Worm (Caenorhabditis elegans): ENCODE data around the gene sec-15.
A peak's percentile ranks its signal among the peaks of the same experiment; 100 is the strongest.

The sec-15 gene

DNA sequence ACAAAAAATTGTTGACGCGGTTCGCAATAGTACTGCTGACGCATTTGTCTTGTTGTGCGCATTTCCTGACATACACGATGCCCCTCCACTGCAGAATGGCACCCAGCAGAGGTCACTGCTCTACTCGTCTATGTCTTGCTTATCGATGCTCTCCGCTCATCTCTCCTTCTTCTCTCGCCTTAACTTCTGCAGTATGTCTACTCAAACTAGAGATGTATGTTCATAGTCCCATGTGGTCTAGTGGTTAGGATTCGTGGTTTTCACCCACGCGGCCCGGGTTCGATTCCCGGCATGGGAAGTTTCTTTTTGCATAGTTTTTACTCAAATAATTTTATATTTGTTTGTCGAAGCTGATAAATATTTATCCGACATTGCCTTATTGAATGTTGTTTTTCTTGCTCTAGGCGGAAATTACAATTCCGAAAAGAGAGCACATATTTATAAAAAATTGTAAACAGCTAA is 403 bp upstream of the sec-15 start, which contains the start of gene C28G1.2 (continued):
- TF ChIP-seq nhr-25 (tag; optimal IDR thresholded peaks at IDR 0.05; ENCODE audit: borderline replicate concordance, insufficient read depth) (peak; percentile 79), zfp-2 (tag; optimal IDR thresholded peaks at IDR 0.05) (peak; percentile 82), nhr-237 (tag; optimal IDR thresholded peaks at IDR 0.05) (no peak), nhr-6 (tag; optimal IDR thresholded peaks at IDR 0.05) (peak; percentile 80), madf-9 (GFP tag; conservative IDR thresholded peaks at IDR 0.05) (peak; percentile 94), pqm-1 (tag; optimal IDR thresholded peaks at IDR 0.05) (no peak), ctbp-1 (GFP tag; IDR thresholded peaks at IDR 0.05) (peak; percentile 94), nhr-11 (tag; optimal IDR thresholded peaks at IDR 0.05) (peak; percentile 79), hmg-1.1 (GFP tag; IDR thresholded peaks at IDR 0.05) (peak; percentile 99), ceh-44 (GFP tag; IDR thresholded peaks at IDR 0.05) (peak; percentile 94), spr-3 (GFP tag; optimal IDR thresholded peaks at IDR 0.05) (peak; percentile 87), Y75B8A.6 (GFP tag; IDR thresholded peaks at IDR 0.05) (peak; percentile 95; the same call in 1 of the 2 replicates), hlh-11 (tag; optimal IDR thresholded peaks at IDR 0.05) (peak; percentile 88), daf-16 (GFP tag; optimal IDR thresholded peaks at IDR 0.05) (peak; percentile 85 to 95), daf-16 (tag; optimal IDR thresholded peaks at IDR 0.05) (peak; percentile 81), saeg-2 (GFP tag; IDR thresholded peaks at IDR 0.05) (peak; percentile 87), ztf-11 (tag; optimal IDR thresholded peaks at IDR 0.05) (no peak), unc-39 (tag; optimal IDR thresholded peaks at IDR 0.05) (no peak), mxl-2 (GFP tag; conservative IDR thresholded peaks at IDR 0.05) (peak; percentile 86), zip-11 (GFP tag; IDR thresholded peaks at IDR 0.05) (0 out of 2 replicates have a peak, but pooled peaks have one; percentile 78), zfp-3 (GFP tag; conservative IDR thresholded peaks at IDR 0.05) (peak; percentile 88), ceh-82 (tag; optimal IDR thresholded peaks at IDR 0.05) (peak; percentile 14), lsy-2 (tag; optimal IDR thresholded peaks at IDR 0.05) (peak; percentile 65 to 88), unc-130 (GFP tag; optimal IDR thresholded peaks at IDR 0.05) (peak; percentile 67), ceh-20 (GFP tag; IDR thresholded peaks at IDR 0.05) (peak; percentile 97), rbr-2 (tag; optimal IDR thresholded peaks at IDR 0.05) (peak; percentile 97), mdl-1 (tag; optimal IDR thresholded peaks at IDR 0.05) (peak; percentile 77 to 84), nhr-48 (tag; optimal IDR thresholded peaks at IDR 0.05) (peak; percentile 82), hif-1 (tag; optimal IDR thresholded peaks at IDR 0.05) (peak; percentile 38 to 78), F37D6.2 (tag; optimal IDR thresholded peaks at IDR 0.05) (peak; percentile 88), D1046.2 (GFP tag; IDR thresholded peaks at IDR 0.05) (peak; percentile 89), aha-1 (tag) (peak; percentile 99), snpc-1.2 (GFP tag; IDR thresholded peaks at IDR 0.05) (no peak; the same call in none of the 2 replicates), dmd-8 (GFP tag; IDR thresholded peaks at IDR 0.05) (peak; percentile 98), zag-1 (tag; optimal IDR thresholded peaks at IDR 0.05) (peak; percentile 48), nhr-102 (tag; optimal IDR thresholded peaks at IDR 0.05) (peak; percentile 88), php-3 (GFP tag; IDR thresholded peaks at IDR 0.05) (peak; percentile 78), fos-1 (tag; optimal IDR thresholded peaks at IDR 0.05) (no peak), daf-8 (GFP tag; IDR thresholded peaks at IDR 0.05) (peak; percentile 71; the same call in 1 of the 2 replicates), R02D3.7 (tag; optimal IDR thresholded peaks at IDR 0.05) (peak; percentile 48), lin-15B (tag; optimal IDR thresholded peaks at IDR 0.05) (no peak), jun-1 (tag; optimal IDR thresholded peaks at IDR 0.05) (peak; percentile 57), dve-1 (tag; optimal IDR thresholded peaks at IDR 0.05; ENCODE audit: insufficient read depth) (peak; percentile 95), duxl-1 (tag; optimal IDR thresholded peaks at IDR 0.05; ENCODE audit: poor library complexity) (peak; percentile 92), ZK337.2 (GFP tag; IDR thresholded peaks at IDR 0.05) (peak; percentile 81), lin-1 (GFP tag; IDR thresholded peaks at IDR 0.05) (peak; percentile 83), ceh-62 (tag; optimal IDR thresholded peaks at IDR 0.05) (no peak), ZK546.5 (tag; optimal IDR thresholded peaks at IDR 0.05) (no peak), F10B5.3 (tag; optimal IDR thresholded peaks at IDR 0.05) (peak; percentile 86), Y48G9A.11 (GFP tag; IDR thresholded peaks at IDR 0.05) (no peak; the same call in none of the 2 replicates), arid-1 (GFP tag; conservative IDR thresholded peaks at IDR 0.05) (peak; percentile 95)
